Worm (Caenorhabditis elegans): ENCODE results near the gene pygo-1.

DNA sequence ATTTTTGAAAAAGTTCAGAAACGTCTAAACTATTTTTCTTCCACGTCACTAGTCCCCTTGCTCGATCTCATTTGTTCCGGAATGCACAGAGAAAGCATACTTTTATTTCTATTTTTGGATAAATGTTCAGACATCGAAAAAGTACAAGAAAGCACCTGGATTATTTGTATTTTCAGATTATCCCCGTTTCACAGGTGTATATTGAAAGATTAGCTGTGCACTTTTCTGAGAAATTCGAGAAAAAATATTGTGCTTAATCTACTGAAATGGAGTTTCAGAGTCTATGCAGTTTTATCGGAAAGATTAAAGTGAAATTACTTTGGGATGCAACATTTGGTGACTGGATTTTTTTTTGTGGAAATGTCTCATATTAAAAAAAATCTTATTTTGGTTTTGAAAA, 18.8 kb downstream of the pygo-1 start:
- TF ChIP-seq sma-9 (GFP tag; optimal IDR thresholded peaks at IDR 0.05), result no peak
- TF ChIP-seq sma-9 (tag; optimal IDR thresholded peaks at IDR 0.05), result no peak
- no peak for TF ChIP-seq unc-62 (GFP tag; optimal IDR thresholded peaks at IDR 0.05)
- no peak for TF ChIP-seq nhr-11 (tag; optimal IDR thresholded peaks at IDR 0.05)
- no peak for TF ChIP-seq skn-1 (tag; optimal IDR thresholded peaks at IDR 0.05)
- no peak for TF ChIP-seq unc-55 (GFP tag; optimal IDR thresholded peaks at IDR 0.05)
- TF ChIP-seq mdl-1 (tag; optimal IDR thresholded peaks at IDR 0.05), result no peak
- no peak for TF ChIP-seq ceh-82 (tag; optimal IDR thresholded peaks at IDR 0.05)
- no peak for TF ChIP-seq elt-1 (tag; optimal IDR thresholded peaks at IDR 0.05)
- TF ChIP-seq unc-39 (tag; optimal IDR thresholded peaks at IDR 0.05), result no peak
- no peak for TF ChIP-seq nhr-6 (tag; optimal IDR thresholded peaks at IDR 0.05)
- no peak for TF ChIP-seq ama-1 (optimal IDR thresholded peaks at IDR 0.05)
